Worm (Caenorhabditis elegans): ENCODE data around the gene uroc-1.

- TF ChIP-seq snpc-4 (tag; optimal IDR thresholded peaks at IDR 0.05) (no peak), nhr-12 (tag; optimal IDR thresholded peaks at IDR 0.05) (no peak), nhr-237 (tag; optimal IDR thresholded peaks at IDR 0.05) (no peak)
Measured at ce11 chrIV:16492937-16493336, 49.6 kb downstream of the uroc-1 start.

All from whole organism, L3 larva.